Worm (Caenorhabditis elegans) whole organism, L2 larva: ENCODE measurements around the gene cox-14.

Experiments
- blmp-1 ChIP-seq: sonication (generic microtip); optimal IDR thresholded peaks from 2 replicates; lab custom pipeline; 2017; ENCODE audit warnings: missing genetic modification characterization, mild to moderate bottlenecking, missing compliant biosample characterization, antibody characterized with exemption, moderate library complexity; ENCODE audit not compliant: insufficient read depth
- lin-13 ChIP-seq: fragments of 150-350 bp; optimal IDR thresholded peaks from 2 replicates; lab custom pipeline; 2014; ENCODE audit warnings: missing biosample characterization, missing genetic modification reagents, missing genetic modification characterization
- nhr-12 ChIP-seq: fragments of 150-350 bp; optimal IDR thresholded peaks from 2 replicates; lab custom pipeline; 2014; ENCODE audit warnings: missing biosample characterization, missing genetic modification characterization
- nhr-77 ChIP-seq: fragments of 150-350 bp; optimal IDR thresholded peaks from 2 replicates; lab custom pipeline; 2014; ENCODE audit warnings: missing biosample characterization, missing genetic modification characterization
- skn-1 ChIP-seq: sonication (generic microtip); optimal IDR thresholded peaks from 2 replicates; lab custom pipeline; 2017; ENCODE audit warnings: missing biosample characterization, missing genetic modification characterization
- snpc-4 ChIP-seq: fragments of 150-350 bp; optimal IDR thresholded peaks from 2 replicates; lab custom pipeline; 2014; ENCODE audit warnings: missing biosample characterization, missing genetic modification characterization
- unc-62 ChIP-seq: fragments of 150-350 bp; optimal IDR thresholded peaks from 2 replicates; lab custom pipeline; 2014; ENCODE audit warnings: missing biosample characterization, missing genetic modification reagents, missing genetic modification characterization
- ztf-11 ChIP-seq: sonication (generic microtip); optimal IDR thresholded peaks from 2 replicates; lab custom pipeline; 2017; ENCODE audit warnings: missing biosample characterization, missing genetic modification characterization

DNA sequence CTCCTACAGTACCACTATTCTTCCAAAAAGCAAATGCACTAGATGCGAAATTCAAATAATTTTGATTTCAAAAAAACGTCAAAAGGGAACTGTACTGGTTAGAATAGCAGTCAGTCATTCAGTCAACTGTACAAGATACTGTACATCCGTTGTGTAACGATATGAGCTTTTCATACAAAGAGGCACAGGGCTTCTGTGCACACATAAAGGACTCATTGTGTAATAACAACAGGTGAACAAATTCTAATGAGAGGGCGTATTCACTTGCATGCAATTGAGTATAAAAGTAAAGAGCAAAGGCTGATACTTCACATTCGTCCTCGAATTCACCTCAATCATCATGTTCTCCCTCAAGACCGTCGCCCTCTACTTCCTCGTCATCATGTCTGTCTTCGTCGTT is 21.3 kb upstream of the cox-14 start, which contains the start of gene dod-6:
- TF ChIP-seq ztf-11 (tag; lab: Kevin White, UChicago) (no peak), snpc-4 (tag; lab: Kevin White, UChicago) (no peak), skn-1 (no peak), unc-62 (GFP tag; lab: Kevin White, UChicago) (no peak), lin-13 (no peak), nhr-12 (tag; lab: Kevin White, UChicago) (no peak), blmp-1 (tag; lab: Kevin White, UChicago) (no peak), nhr-77 (tag; lab: Kevin White, UChicago) (no peak)
